Worm (Caenorhabditis elegans): ENCODE data around the gene F56A8.3.

Gene F56A8.3

ce11 chrIII:13256438-13256928 is at the start of gene F56A8.3:
TSS of gene F56A8.3 (plus strand) at chrIII:13256878.
- TF ChIP-seq attf-3 (GFP tag; conservative IDR thresholded peaks at IDR 0.05): peak; percentile 96
- TF ChIP-seq lin-54 (GFP tag; optimal IDR thresholded peaks at IDR 0.05): peak; percentile 91
- TF ChIP-seq dpl-1 (GFP tag; optimal IDR thresholded peaks at IDR 0.05): peak; percentile 83
- no peak for TF ChIP-seq zim-3 (tag; optimal IDR thresholded peaks at IDR 0.05)
- no peak for TF ChIP-seq bed-1 (GFP tag; IDR thresholded peaks at IDR 0.05)
- peak; percentile 24 for TF ChIP-seq snpc-3.4 (tag; optimal IDR thresholded peaks at IDR 0.05)
- TF ChIP-seq efl-1 (GFP tag; optimal IDR thresholded peaks at IDR 0.05): peak; percentile 84
- no peak for TF ChIP-seq pha-4 (tag; optimal IDR thresholded peaks at IDR 0.05)
- no peak for TF ChIP-seq attf-6 (GFP tag; IDR thresholded peaks at IDR 0.05)
- peak in 2 of 3 experiments; percentile 57 to 95 for TF ChIP-seq lin-35 (GFP tag; optimal IDR thresholded peaks at IDR 0.05)
- no peak for TF ChIP-seq ama-1 (optimal IDR thresholded peaks at IDR 0.05)
- no peak for TF ChIP-seq ama-1 (GFP tag; optimal IDR thresholded peaks at IDR 0.05)
- TF ChIP-seq B0261.1 (tag; optimal IDR thresholded peaks at IDR 0.05): no peak
- no peak for TF ChIP-seq him-1 (tag; optimal IDR thresholded peaks at IDR 0.05)
- no peak for TF ChIP-seq egrh-3 (GFP tag; IDR thresholded peaks at IDR 0.05)
- TF ChIP-seq nfya-2 (GFP tag; IDR thresholded peaks at IDR 0.05): no peak
- no peak for TF ChIP-seq B0035.1 (tag; optimal IDR thresholded peaks at IDR 0.05)
- TF ChIP-seq F33H1.4 (GFP tag; IDR thresholded peaks at IDR 0.05): no peak
- TF ChIP-seq athp-1 (tag; optimal IDR thresholded peaks at IDR 0.05): no peak
- TF ChIP-seq F55B11.4 (tag; optimal IDR thresholded peaks at IDR 0.05; ENCODE audit: borderline replicate concordance, insufficient read depth): no peak
- TF ChIP-seq ztf-26 (tag; optimal IDR thresholded peaks at IDR 0.05): no peak
- no peak for TF ChIP-seq sptf-2 (GFP tag; optimal IDR thresholded peaks at IDR 0.05)
- peak in 1 of 2 experiments; percentile 43 for TF ChIP-seq let-607 (tag; optimal IDR thresholded peaks at IDR 0.05)
- no peak for TF ChIP-seq T26A5.8 (tag; optimal IDR thresholded peaks at IDR 0.05)
- no peak for TF ChIP-seq hlh-12 (tag; optimal IDR thresholded peaks at IDR 0.05)
- TF ChIP-seq B0336.3 (GFP tag; IDR thresholded peaks at IDR 0.05): no peak
- no peak for TF ChIP-seq lin-40 (tag; optimal IDR thresholded peaks at IDR 0.05)
- TF ChIP-seq snpc-4 (GFP tag; optimal IDR thresholded peaks at IDR 0.05): no peak
- TF ChIP-seq snpc-4 (tag; optimal IDR thresholded peaks at IDR 0.05): no peak

- TF ChIP-seq chd-7 (tag; optimal IDR thresholded peaks at IDR 0.05) (no peak), F49E8.2 (tag; optimal IDR thresholded peaks at IDR 0.05; ENCODE audit: insufficient read depth) (no peak), F55B11.4 (tag; optimal IDR thresholded peaks at IDR 0.05; ENCODE audit: borderline replicate concordance, insufficient read depth) (no peak), lin-40 (tag; optimal IDR thresholded peaks at IDR 0.05) (no peak), T26A5.8 (tag; optimal IDR thresholded peaks at IDR 0.05) (no peak), somi-1 (GFP tag; optimal IDR thresholded peaks at IDR 0.05) (no peak), unc-62 (GFP tag; optimal IDR thresholded peaks at IDR 0.05) (no peak), dox-1 (GFP tag; IDR thresholded peaks at IDR 0.05) (no peak), nhr-27 (tag; optimal IDR thresholded peaks at IDR 0.05) (no peak), F52B5.7 (tag; optimal IDR thresholded peaks at IDR 0.05) (no peak), ceh-40 (GFP tag; IDR thresholded peaks at IDR 0.05) (no peak)
These were observed 47.7 kb upstream of the F56A8.3 start for ce11 chrIII:13208978-13209377.

DNA sequence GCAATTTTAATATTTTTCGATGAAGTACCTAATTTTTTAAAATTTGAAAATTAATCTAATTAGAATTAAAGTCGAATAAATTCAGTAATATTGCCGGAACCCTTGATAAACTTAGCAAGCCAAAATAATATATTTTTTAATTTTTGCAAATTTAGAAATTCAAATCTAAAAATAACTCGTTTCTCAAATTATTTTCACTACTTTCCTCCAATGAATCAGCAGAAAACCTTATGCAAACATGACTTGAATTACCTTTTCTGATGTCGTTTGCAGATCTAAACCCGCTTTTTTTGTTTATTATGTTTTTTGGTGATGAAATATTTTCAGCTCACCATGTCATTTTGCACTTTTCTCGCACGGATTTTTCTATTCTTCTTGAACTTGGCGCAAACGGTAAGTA is 44.3 kb upstream of the F56A8.3 start, which contains the start of gene tsp-3:
tsp-3 (plus strand) TSS at position 301 of the 400 bp plus-strand sequence.
- TF ChIP-seq egl-44 (GFP tag; IDR thresholded peaks at IDR 0.05) (no peak), egrh-3 (GFP tag; IDR thresholded peaks at IDR 0.05) (no peak)

All from whole organism, young adult.